In genomic region chr3R:26098502-26099210, dm6 we compare ENCODE assay signal across 1 fruit fly cellular context.
TF ChIP-seq lines count a peak whose summit lies in the region.

Gene dysf (minus strand): TSS chr3R:26098711.

TF ChIP-seq in whole organism, embryonic, 481 proteins besides CTCF, POLR2A, EP300 and RAD21 (continued from another document):
- TF ChIP-seq CG9876 (GFP tag; optimal IDR thresholded peaks at IDR 0.05; lab: Kevin White, UChicago) (no peak), CG9727 (GFP tag; optimal IDR thresholded peaks at IDR 0.05; lab: Kevin White, UChicago) (peak; percentile 88), lmd (GFP tag; IDR thresholded peaks at IDR 0.05; lab: Robert Waterston, UW) (peak; percentile 38), CG12391 (tag; optimal IDR thresholded peaks at IDR 0.05; lab: Kevin White, UChicago) (peak; percentile 77), C15 (GFP tag; IDR thresholded peaks at IDR 0.05; lab: Robert Waterston, UW) (no peak), HmgD (GFP tag; optimal IDR thresholded peaks at IDR 0.05; lab: Kevin White, UChicago) (no peak), chinmo (GFP tag; IDR thresholded peaks at IDR 0.05; lab: Robert Waterston, UW; ENCODE audit: partially characterized antibody) (no peak), jigr1 (GFP tag; IDR thresholded peaks at IDR 0.05; lab: Robert Waterston, UW) (no peak), CG13775 (GFP tag; optimal IDR thresholded peaks at IDR 0.05; lab: Kevin White, UChicago) (peak; percentile 71), CG8765 (GFP tag; IDR thresholded peaks at IDR 0.05; lab: Robert Waterston, UW) (no peak), CG1792 (GFP tag; optimal IDR thresholded peaks at IDR 0.05; lab: Kevin White, UChicago) (no peak), NC2α (GFP tag; optimal IDR thresholded peaks at IDR 0.05; lab: Kevin White, UChicago) (no peak), CG12155 (GFP tag; optimal IDR thresholded peaks at IDR 0.05; lab: Kevin White, UChicago) (peak; percentile 26), sug (tag; optimal IDR thresholded peaks at IDR 0.05; lab: Kevin White, UChicago) (peak; percentile 53), cg (GFP tag; optimal IDR thresholded peaks at IDR 0.05; lab: Kevin White, UChicago) (no peak), Bgb (GFP tag; IDR thresholded peaks at IDR 0.05; lab: Robert Waterston, UW; ENCODE audit: partially characterized antibody) (no peak), Spps (tag; optimal IDR thresholded peaks at IDR 0.05; lab: Kevin White, UChicago) (peak; percentile 54), nmo (GFP tag; optimal IDR thresholded peaks at IDR 0.05; lab: Kevin White, UChicago) (peak; percentile 85), da (GFP tag; optimal IDR thresholded peaks at IDR 0.05; lab: Kevin White, UChicago) (no peak), bcd (GFP tag; optimal IDR thresholded peaks at IDR 0.05; lab: Kevin White, UChicago) (peak; percentile 67), CG7745 (tag; optimal IDR thresholded peaks at IDR 0.05; lab: Kevin White, UChicago) (no peak), Usf (GFP tag; optimal IDR thresholded peaks at IDR 0.05; lab: Kevin White, UChicago) (peak; percentile 43), Dfd (GFP tag; optimal IDR thresholded peaks at IDR 0.05; lab: Kevin White, UChicago) (no peak), Gsc (GFP tag; IDR thresholded peaks at IDR 0.05; lab: Robert Waterston, UW) (no peak), Sry-β (GFP tag; optimal IDR thresholded peaks at IDR 0.05; lab: Kevin White, UChicago) (peak; percentile 9), zen2 (GFP tag; IDR thresholded peaks at IDR 0.05; lab: Robert Waterston, UW; ENCODE audit: partially characterized antibody) (no peak), dati (GFP tag; IDR thresholded peaks at IDR 0.05; lab: Robert Waterston, UW) (no peak), cato (GFP tag; optimal IDR thresholded peaks at IDR 0.05; lab: Kevin White, UChicago; ENCODE audit: borderline replicate concordance) (peak; percentile 13), Dek (tag; optimal IDR thresholded peaks at IDR 0.05; lab: Kevin White, UChicago) (peak; percentile 8), CG9215 (GFP tag; IDR thresholded peaks at IDR 0.05; lab: Robert Waterston, UW) (no peak; the same call in 1 of the 2 replicates), BtbVII (GFP tag; optimal IDR thresholded peaks at IDR 0.05; lab: Kevin White, UChicago) (peak; percentile 38), pan (optimal IDR thresholded peaks at IDR 0.05; lab: Kevin White, UChicago) (no peak), pan (GFP tag; optimal IDR thresholded peaks at IDR 0.05 in 1 of 2, IDR thresholded peaks at IDR 0.05 in 1 of 2) (peak in 1 of 2 experiments; percentile 50), CG13296 (GFP tag; optimal IDR thresholded peaks at IDR 0.05; lab: Kevin White, UChicago) (peak; percentile 56), zf30C (GFP tag; optimal IDR thresholded peaks at IDR 0.05; lab: Kevin White, UChicago) (peak; percentile 84), Fer3 (tag; optimal IDR thresholded peaks at IDR 0.05; lab: Kevin White, UChicago) (no peak), CG15269 (tag; optimal IDR thresholded peaks at IDR 0.05; lab: Kevin White, UChicago) (peak; percentile 70), CG14014 (GFP tag; IDR thresholded peaks at IDR 0.05; lab: Robert Waterston, UW) (no peak), CG13424 (tag; optimal IDR thresholded peaks at IDR 0.05; lab: Kevin White, UChicago) (peak; percentile 85), HLHmδ (GFP tag; optimal IDR thresholded peaks at IDR 0.05; lab: Kevin White, UChicago) (no peak), Blimp-1 (GFP tag; optimal IDR thresholded peaks at IDR 0.05; lab: Kevin White, UChicago) (peak; percentile 71), tap (tag; optimal IDR thresholded peaks at IDR 0.05; lab: Kevin White, UChicago) (peak; percentile 35), sisA (GFP tag; IDR thresholded peaks at IDR 0.05; lab: Robert Waterston, UW) (peak; percentile 23; the same call in 1 of the 2 replicates), CG18619 (GFP tag; optimal IDR thresholded peaks at IDR 0.05; lab: Kevin White, UChicago) (peak; percentile 68), ems (GFP tag; optimal IDR thresholded peaks at IDR 0.05; lab: Kevin White, UChicago) (no peak), rib (GFP tag; IDR thresholded peaks at IDR 0.05; lab: Robert Waterston, UW) (no peak), E2f1 (GFP tag; IDR thresholded peaks at IDR 0.05; lab: Robert Waterston, UW) (0 out of 2 replicates have a peak, but pooled peaks have one; percentile 43), Sox100B (GFP tag; optimal IDR thresholded peaks at IDR 0.05; lab: Kevin White, UChicago) (peak; percentile 85), az2 (GFP tag; optimal IDR thresholded peaks at IDR 0.05; lab: Kevin White, UChicago) (peak; percentile 38), CG17361 (GFP tag; IDR thresholded peaks at IDR 0.05; lab: Robert Waterston, UW) (peak; percentile 94), ewg (GFP tag; optimal IDR thresholded peaks at IDR 0.05; lab: Kevin White, UChicago) (peak; percentile 3), crc (GFP tag; optimal IDR thresholded peaks at IDR 0.05; lab: Kevin White, UChicago) (no peak), Tbp (GFP tag; optimal IDR thresholded peaks at IDR 0.05; lab: Kevin White, UChicago) (no peak), Max (GFP tag; optimal IDR thresholded peaks at IDR 0.05; lab: Kevin White, UChicago) (peak; percentile 49), Scr (GFP tag; IDR thresholded peaks at IDR 0.05; lab: Robert Waterston, UW; ENCODE audit: partially characterized antibody) (no peak), Dbx (GFP tag; IDR thresholded peaks at IDR 0.05; lab: Robert Waterston, UW) (0 out of 3 replicates have a peak, but pooled peaks have one; percentile 11), tup (GFP tag; optimal IDR thresholded peaks at IDR 0.05; lab: Kevin White, UChicago) (no peak), tio (GFP tag; optimal IDR thresholded peaks at IDR 0.05; lab: Kevin White, UChicago) (peak; percentile 22), CG18599 (GFP tag; optimal IDR thresholded peaks at IDR 0.05; lab: Kevin White, UChicago) (peak; percentile 58), CG6791 (GFP tag; IDR thresholded peaks at IDR 0.05; lab: Robert Waterston, UW; ENCODE audit: partially characterized antibody) (no peak), knrl (GFP tag; IDR thresholded peaks at IDR 0.05; lab: Robert Waterston, UW; ENCODE audit: partially characterized antibody) (no peak), Abd-B (GFP tag; optimal IDR thresholded peaks at IDR 0.05; lab: Kevin White, UChicago) (peak; percentile 53), dmrt99B (tag; optimal IDR thresholded peaks at IDR 0.05; lab: Kevin White, UChicago) (peak; percentile 79), CG10565 (GFP tag; optimal IDR thresholded peaks at IDR 0.05; lab: Kevin White, UChicago) (no peak), CG5245 (GFP tag; optimal IDR thresholded peaks at IDR 0.05; lab: Kevin White, UChicago) (peak; percentile 28), nom (GFP tag; optimal IDR thresholded peaks at IDR 0.05; lab: Kevin White, UChicago) (peak; percentile 67), CG33557 (GFP tag; optimal IDR thresholded peaks at IDR 0.05; lab: Kevin White, UChicago) (peak; percentile 82), insv (GFP tag; optimal IDR thresholded peaks at IDR 0.05; lab: Kevin White, UChicago) (no peak), CG30431 (GFP tag; optimal IDR thresholded peaks at IDR 0.05; lab: Kevin White, UChicago) (peak; percentile 37), CG10654 (GFP tag; optimal IDR thresholded peaks at IDR 0.05; lab: Kevin White, UChicago) (peak; percentile 40), CHES-1-like (GFP tag; optimal IDR thresholded peaks at IDR 0.05; lab: Kevin White, UChicago) (no peak), stc (GFP tag; IDR thresholded peaks at IDR 0.05; lab: Robert Waterston, UW) (peak; percentile 45; the same call in 1 of the 2 replicates)
